Worm (Caenorhabditis elegans) whole organism, L4/young adult: Measurements from ENCODE around the gene oac-12.
"Not testable (repeated sequence)": the region's sequence is repeated elsewhere in the genome, so short reads cannot be mapped to it uniquely, and the experiment has no call there.

Experiments used
- W03F9.2 ChIP-seq: fragments of 150-350 bp; optimal IDR thresholded peaks from 2 replicates; lab custom pipeline; 2014; ENCODE audit warnings: missing biosample characterization, missing genetic modification characterization
- dao-5 ChIP-seq: sonication (generic microtip); optimal IDR thresholded peaks from 2 replicates; lab custom pipeline; 2016; ENCODE audit warnings: missing genotype, missing genetic modification characterization, moderate library complexity, missing compliant biosample characterization
- him-1 ChIP-seq: sonication (generic microtip); optimal IDR thresholded peaks from 2 replicates; lab custom pipeline; 2016; ENCODE audit warnings: missing genotype, missing genetic modification reagents, missing genetic modification characterization, missing compliant biosample characterization

oac-12 gene

ce11 chrV:4357369-4357768 is 25.0 kb upstream of the oac-12 start:
- TF ChIP-seq dao-5 (tag; lab: Kevin White, UChicago): no peak
- TF ChIP-seq him-1 (tag; lab: Kevin White, UChicago): no peak
- TF ChIP-seq W03F9.2: no peak

- TF ChIP-seq W03F9.2 (no peak), him-1 (tag; lab: Kevin White, UChicago) (no peak), dao-5 (tag; lab: Kevin White, UChicago) (no peak)
Observed at ce11 chrV:4356047-4356612, 23.8 kb upstream of the oac-12 start.

- TF ChIP-seq W03F9.2 (no peak), him-1 (tag; lab: Kevin White, UChicago) (no peak), dao-5 (tag; lab: Kevin White, UChicago) (no peak)
Observed at ce11 chrV:4346799-4347198, 14.4 kb upstream of the oac-12 start, which contains the start of gene mcm-7. mcm-7 (plus strand) TSS chrV:4347166.

ce11 chrV:4346325-4346724 is 14.0 kb upstream of the oac-12 start, which contains the start of gene hpo-18:
hpo-18 (minus strand) TSS chrV:4346425.
- TF ChIP-seq him-1 (tag; lab: Kevin White, UChicago) (no peak), W03F9.2 (no peak), dao-5 (tag; lab: Kevin White, UChicago) (no peak)

DNA sequence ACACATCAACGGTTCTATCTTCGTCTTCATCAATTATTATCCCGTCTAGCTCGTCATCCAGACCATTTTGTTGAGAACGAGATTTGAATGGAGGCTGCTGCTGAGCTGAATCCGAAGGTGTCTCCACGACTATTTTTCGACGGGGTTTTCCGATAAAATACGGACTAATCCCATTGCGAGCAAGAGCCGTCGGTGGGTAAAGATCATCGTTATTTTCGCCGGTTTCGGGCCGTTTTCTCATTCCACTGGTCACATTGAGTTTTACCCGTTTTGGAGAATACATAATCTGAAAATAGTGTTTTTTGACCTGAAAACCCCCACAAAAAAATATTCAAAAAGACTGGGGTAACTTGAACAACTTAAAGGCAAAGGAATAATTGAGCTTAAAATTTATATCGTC is 13.4 kb upstream of the oac-12 start, which contains the start of gene figl-1:
Gene figl-1, minus strand, starts transcription at position 286 of the 400 bp plus-strand sequence.
- TF ChIP-seq dao-5 (tag; lab: Kevin White, UChicago): no peak
- TF ChIP-seq W03F9.2: no peak
- no peak for TF ChIP-seq him-1 (tag; lab: Kevin White, UChicago)

ce11 chrV:4341736-4342135 is 9.4 kb upstream of the oac-12 start:
- TF ChIP-seq W03F9.2: no peak
- no peak for TF ChIP-seq him-1 (tag; lab: Kevin White, UChicago)
- TF ChIP-seq dao-5 (tag; lab: Kevin White, UChicago): no peak

DNA sequence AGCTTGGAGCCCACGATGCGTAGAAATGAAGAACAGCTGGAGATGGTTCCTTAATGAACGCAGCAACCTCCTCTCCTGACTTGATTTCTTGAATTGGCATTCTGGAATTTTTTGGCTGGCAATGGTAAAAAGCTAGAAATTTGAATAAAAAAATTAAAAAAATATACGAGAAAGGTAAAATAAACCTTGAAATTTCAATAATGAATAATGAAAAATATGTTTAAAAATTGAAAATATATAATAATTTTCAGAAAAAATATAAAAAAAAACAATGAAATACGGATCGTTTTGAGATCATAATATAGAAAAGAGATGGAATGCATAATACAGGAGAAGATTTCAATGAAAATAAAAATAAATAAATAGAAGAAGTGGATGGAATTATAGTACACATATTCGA is 8.9 kb upstream of the oac-12 start, which contains the start of gene glrx-3:
Gene glrx-3, minus strand, starts transcription at position 101 of the 400 bp plus-strand sequence.
- TF ChIP-seq dao-5 (tag; lab: Kevin White, UChicago) (no peak), W03F9.2 (no peak), him-1 (tag; lab: Kevin White, UChicago) (no peak)

DNA sequence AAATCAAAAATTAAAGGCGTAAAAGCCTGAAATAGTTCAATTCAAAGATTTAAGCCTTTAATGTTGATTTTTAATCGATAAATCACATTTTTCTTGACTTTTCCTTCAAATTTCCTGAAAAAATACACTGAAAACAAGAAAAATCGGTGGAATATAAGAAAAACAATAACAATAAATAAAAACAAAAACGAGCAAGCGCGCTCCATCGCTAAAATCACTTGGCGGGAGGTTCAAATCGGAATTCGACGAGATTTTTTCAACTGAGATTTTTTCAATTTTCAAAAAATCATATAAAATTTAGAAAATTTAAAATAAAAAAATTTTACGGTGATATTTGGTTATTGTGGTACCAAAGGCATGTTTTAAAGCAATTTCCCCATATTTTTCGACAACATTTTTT is 7.1 kb upstream of the oac-12 start:
- TF ChIP-seq dao-5 (tag; lab: Kevin White, UChicago): no peak
- no peak for TF ChIP-seq him-1 (tag; lab: Kevin White, UChicago)
- no peak for TF ChIP-seq W03F9.2

DNA sequence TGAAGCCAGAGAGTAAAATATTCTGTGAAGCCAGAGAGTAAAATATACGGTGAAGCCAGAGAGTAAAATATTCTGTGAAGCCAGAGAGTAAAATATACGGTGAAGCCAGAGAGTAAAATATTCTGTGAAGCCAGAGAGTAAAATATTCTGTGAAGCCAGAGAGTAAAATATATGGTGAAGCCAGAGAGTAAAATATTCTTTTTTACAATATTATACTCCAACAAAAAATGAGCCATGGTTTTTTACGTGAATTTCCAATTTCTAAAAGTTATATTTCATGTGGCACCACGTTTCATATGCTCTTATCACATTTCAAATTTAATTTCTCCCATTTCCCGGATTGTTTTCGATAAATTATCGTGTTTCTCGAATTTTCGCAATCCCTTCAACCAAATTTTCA is 4.1 kb upstream of the oac-12 start, which contains the start of gene irld-1:
Gene irld-1, plus strand, starts transcription at position 301 of the 400 bp plus-strand sequence.
- not testable (repeated sequence) for TF ChIP-seq dao-5 (tag; lab: Kevin White, UChicago); him-1 (tag; lab: Kevin White, UChicago); W03F9.2

- TF ChIP-seq W03F9.2: no peak
- no peak for TF ChIP-seq dao-5 (tag; lab: Kevin White, UChicago)
- TF ChIP-seq him-1 (tag; lab: Kevin White, UChicago): no peak
Observed at ce11 chrV:4330820-4331219, 1.5 kb downstream of the oac-12 start.

- TF ChIP-seq W03F9.2: no peak
- TF ChIP-seq him-1 (tag; lab: Kevin White, UChicago): no peak
- TF ChIP-seq dao-5 (tag; lab: Kevin White, UChicago): no peak
Observed at ce11 chrV:4326841-4327240, 5.5 kb downstream of the oac-12 start, which contains the start of gene D2063.1. D2063.1 (plus strand) TSS chrV:4327121.

- TF ChIP-seq dao-5 (tag; lab: Kevin White, UChicago): no peak
- no peak for TF ChIP-seq W03F9.2
- TF ChIP-seq him-1 (tag; lab: Kevin White, UChicago): no peak
Observed at ce11 chrV:4325415-4325814, 6.9 kb downstream of the oac-12 start, which contains the start of gene nhr-125. nhr-125 (minus strand) TSS chrV:4325515.

DNA sequence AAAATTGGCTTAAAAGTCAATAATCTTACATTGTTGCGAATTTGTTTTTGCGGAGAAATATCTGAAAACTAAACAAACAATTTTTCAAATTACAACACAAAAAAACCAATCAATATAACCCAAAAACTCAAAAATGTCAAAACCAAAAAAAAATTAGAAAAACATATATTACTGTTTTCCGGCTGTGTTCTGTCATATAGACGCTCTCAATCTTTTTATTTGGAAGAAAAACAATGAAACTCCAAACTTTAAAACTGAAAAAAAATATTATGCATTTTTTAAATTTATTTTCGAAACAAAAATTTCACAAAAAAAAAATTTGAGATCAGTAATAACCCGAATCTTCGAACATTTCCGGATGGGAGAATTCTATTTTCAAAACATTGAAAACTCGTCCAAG is 9.6 kb downstream of the oac-12 start, which contains the start of gene R02D1.2:
Gene R02D1.2, minus strand, starts transcription at position 101 of the 400 bp plus-strand sequence.
- no peak for TF ChIP-seq dao-5 (tag; lab: Kevin White, UChicago)
- TF ChIP-seq W03F9.2: no peak
- TF ChIP-seq him-1 (tag; lab: Kevin White, UChicago): no peak

ce11 chrV:4319867-4320266 is 12.5 kb downstream of the oac-12 start, which contains the start of gene ZC132.9:
ZC132.9 (minus strand) TSS chrV:4319967.
- TF ChIP-seq him-1 (tag; lab: Kevin White, UChicago): no peak
- no peak for TF ChIP-seq W03F9.2
- no peak for TF ChIP-seq dao-5 (tag; lab: Kevin White, UChicago)
